Fruit fly (Drosophila melanogaster) whole organism: ENCODE measurements around the gene CG43401.

Experiments used
- CG8478 ChIP-seq: fragments of >200 bp; optimal IDR thresholded peaks from 2 replicates; lab custom pipeline; 2018; ENCODE audit warnings: inconsistent platforms
- Dll ChIP-seq: fragments of >200 bp; optimal IDR thresholded peaks from 2 replicates; lab custom pipeline; 2017
- EcR ChIP-seq, 2 experiments: fragments of >200 bp; optimal IDR thresholded peaks; 2 replicates each; lab custom pipeline; 2017; ENCODE audit warnings: missing biosample characterization in 2 of 2, missing genetic modification characterization in 2 of 2, missing genetic modification reagents in 2 of 2
- psq ChIP-seq: fragments of >200 bp; optimal IDR thresholded peaks from 2 replicates; lab custom pipeline; 2017
- usp ChIP-seq: fragments of >200 bp; optimal IDR thresholded peaks from 2 replicates; lab custom pipeline; 2017; ENCODE audit warnings: missing biosample characterization, missing genetic modification characterization, mixed read lengths

dm6 chr2L:1410780-1411625, 17.3 kb upstream of the CG43401 start:
- TF ChIP-seq CG8478 (lab: Kevin White, UChicago) (no peak), EcR (GFP tag; optimal IDR thresholded peaks at IDR 0.05; lab: Kevin White, UChicago) (no peak), psq (lab: Kevin White, UChicago) (no peak), usp (GFP tag; lab: Kevin White, UChicago) (no peak), Dll (lab: Kevin White, UChicago) (no peak)
